Worm (Caenorhabditis elegans) whole organism, L1 larva: Measurements from ENCODE around the gene nhr-256.

Source experiments
- C04F5.9 ChIP-seq: sonication (generic microtip); optimal IDR thresholded peaks from 2 replicates; lab custom pipeline; 2016; ENCODE audit warnings: missing genetic modification characterization, missing compliant biosample characterization
- C16A3.4 ChIP-seq: fragments of 150-350 bp; optimal IDR thresholded peaks from 2 replicates; lab custom pipeline; 2014; ENCODE audit warnings: missing biosample characterization, missing genetic modification characterization
- F16B12.6 ChIP-seq: fragments of 150-350 bp; optimal IDR thresholded peaks from 2 replicates; lab custom pipeline; 2014; ENCODE audit warnings: missing biosample characterization, missing genetic modification characterization
- aha-1 ChIP-seq: fragments of 150-350 bp; optimal IDR thresholded peaks from 2 replicates; lab custom pipeline; 2014; ENCODE audit warnings: missing biosample characterization, missing genetic modification characterization
- alr-1 ChIP-seq: fragments of 200-800 bp; sonication (Bioruptor generic); optimal IDR thresholded peaks from 2 replicates; lab custom pipeline; 2018; ENCODE audit warnings: borderline replicate concordance, mild to moderate bottlenecking, missing genetic modification characterization, missing compliant biosample characterization
- blmp-1 ChIP-seq: fragments of 150-350 bp; optimal IDR thresholded peaks from 2 replicates; lab custom pipeline; 2014; ENCODE audit warnings: missing biosample characterization, missing genetic modification characterization
- ceh-63 ChIP-seq: fragments of 200-800 bp; sonication (Bioruptor generic); optimal IDR thresholded peaks from 2 replicates; lab custom pipeline; 2018; ENCODE audit warnings: mild to moderate bottlenecking, missing genetic modification characterization, missing compliant biosample characterization
- ces-1 ChIP-seq: fragments of 150-350 bp; optimal IDR thresholded peaks from 2 replicates; lab custom pipeline; 2014; ENCODE audit warnings: missing biosample characterization, missing genetic modification reagents, missing genetic modification characterization
- dpl-1 ChIP-seq, 3 experiments: fragments of 150-350 bp in 2 of 3; sonication (generic microtip) in 1 of 3; optimal IDR thresholded peaks; 2 replicates each; lab custom pipeline; 2014 to 2017; ENCODE audit warnings: missing biosample characterization in 3 of 3, missing genetic modification characterization in 3 of 3, missing genetic modification reagents in 3 of 3
- dsc-1 ChIP-seq: sonication (generic microtip); optimal IDR thresholded peaks from 2 replicates; lab custom pipeline; 2016; ENCODE audit warnings: mild to moderate bottlenecking, missing genetic modification characterization, missing compliant biosample characterization
- efl-1 ChIP-seq, 4 experiments: fragments of 150-350 bp; optimal IDR thresholded peaks in 3 of 4; peaks in 1 of 4; 1 replicate in 1 of 4; 2 replicates in 3 of 4; lab custom pipeline; 2014; ENCODE audit warnings: missing biosample characterization in 2 of 4, missing genetic modification characterization in 2 of 4, missing genetic modification reagents in 2 of 4
- egl-27 ChIP-seq, 2 experiments: fragments of 150-350 bp in 1 of 2; sonication (generic microtip); optimal IDR thresholded peaks; 3 replicates each; lab custom pipeline; 2017 to 2018; ENCODE audit warnings: missing biosample characterization in 2 of 2, missing genetic modification characterization in 2 of 2, missing genetic modification reagents in 2 of 2
- elt-2 ChIP-seq: sonication (generic microtip); optimal IDR thresholded peaks from 2 replicates; lab custom pipeline; 2016; ENCODE audit warnings: missing genetic modification characterization, mild to moderate bottlenecking, inconsistent platforms, missing compliant biosample characterization, missing genetic modification reagents
- elt-3 ChIP-seq, 6 experiments: fragments of 150-350 bp in 1 of 6; sonication (generic microtip); optimal IDR thresholded peaks; 2 replicates each; lab custom pipeline; 2017 to 2018; ENCODE audit warnings: missing biosample characterization in 6 of 6, missing genetic modification characterization in 6 of 6, inconsistent platforms in 1 of 6
- ets-5 ChIP-seq: fragments of 200-800 bp; sonication (Bioruptor generic); IDR thresholded peaks from 2 replicates; pipeline ENCODE4 v1.3.6; 2022; ENCODE audit warnings: missing genetic modification characterization, missing compliant biosample characterization
- fkh-10 ChIP-seq: sonication (generic microtip); optimal IDR thresholded peaks from 2 replicates; lab custom pipeline; 2017; ENCODE audit warnings: missing biosample characterization, missing genetic modification reagents, missing genetic modification characterization
- fkh-4 ChIP-seq: sonication (generic microtip); optimal IDR thresholded peaks from 2 replicates; lab custom pipeline; 2016; ENCODE audit warnings: missing compliant biosample characterization, missing genetic modification characterization, borderline replicate concordance
- fos-1 ChIP-seq: fragments of 150-350 bp; optimal IDR thresholded peaks from 2 replicates; lab custom pipeline; 2014; ENCODE audit warnings: missing biosample characterization, missing genetic modification characterization
- grh-1 ChIP-seq: fragments of 200-800 bp; sonication (Bioruptor generic); IDR thresholded peaks from 2 replicates; pipeline ENCODE4 v1.3.6; 2022; ENCODE audit warnings: missing genetic modification reagents, missing genetic modification characterization, missing compliant biosample characterization
- hpl-2 ChIP-seq: fragments of 150-350 bp; optimal IDR thresholded peaks from 2 replicates; lab custom pipeline; 2014; ENCODE audit warnings: missing biosample characterization, missing genetic modification reagents, missing genetic modification characterization
- isw-1 ChIP-seq: fragments of 200-800 bp; sonication (Bioruptor generic); IDR thresholded peaks from 2 replicates; pipeline ENCODE4 v1.3.6; 2022; ENCODE audit warnings: missing genetic modification characterization, missing compliant biosample characterization
- lin-13 ChIP-seq: fragments of 150-350 bp; optimal IDR thresholded peaks from 2 replicates; lab custom pipeline; 2014; ENCODE audit warnings: missing biosample characterization, missing genetic modification reagents, missing genetic modification characterization
- lin-14 ChIP-seq: fragments of 200-800 bp; sonication (Bioruptor generic); optimal IDR thresholded peaks from 2 replicates; lab custom pipeline; 2018; ENCODE audit warnings: mild to moderate bottlenecking, missing genetic modification characterization, moderate library complexity, missing compliant biosample characterization
- lin-15B ChIP-seq: fragments of 150-350 bp; sonication (generic microtip); optimal IDR thresholded peaks from 3 replicates; lab custom pipeline; 2014; ENCODE audit warnings: missing biosample characterization, missing genetic modification characterization
- lin-35 ChIP-seq, 2 experiments: fragments of 150-350 bp; optimal IDR thresholded peaks; 2 replicates each; lab custom pipeline; 2014; ENCODE audit warnings: missing biosample characterization in 2 of 2, missing genetic modification characterization in 2 of 2, missing genetic modification reagents in 2 of 2
- lir-3 ChIP-seq: sonication (generic microtip); optimal IDR thresholded peaks from 2 replicates; lab custom pipeline; 2016; ENCODE audit warnings: mild to moderate bottlenecking, missing genetic modification characterization, moderate library complexity, missing compliant biosample characterization; ENCODE audit not compliant: poor library complexity
- mdl-1 ChIP-seq, 2 experiments: fragments of 150-350 bp; optimal IDR thresholded peaks; 2 replicates each; lab custom pipeline; 2014 to 2017; ENCODE audit warnings: missing biosample characterization in 2 of 2, missing genetic modification characterization in 2 of 2, inconsistent platforms in 1 of 2
- nhr-12 ChIP-seq: sonication (generic microtip); optimal IDR thresholded peaks from 2 replicates; lab custom pipeline; 2017; ENCODE audit warnings: missing biosample characterization, missing genetic modification characterization
- nhr-19 ChIP-seq: fragments of 200-800 bp; sonication (Bioruptor generic); conservative IDR thresholded peaks from 2 replicates; pipeline ENCODE4 v1.3.6; 2022; ENCODE audit warnings: missing genetic modification characterization, missing compliant biosample characterization
- nhr-20 ChIP-seq: sonication (generic microtip); optimal IDR thresholded peaks from 2 replicates; lab custom pipeline; 2016; ENCODE audit warnings: mild to moderate bottlenecking, missing genetic modification characterization, missing compliant biosample characterization
- nhr-47 ChIP-seq: sonication (generic microtip); optimal IDR thresholded peaks from 2 replicates; lab custom pipeline; 2016; ENCODE audit warnings: mild to moderate bottlenecking, missing genetic modification characterization, moderate library complexity, missing compliant biosample characterization
- nhr-71 ChIP-seq: sonication (generic microtip); optimal IDR thresholded peaks from 2 replicates; lab custom pipeline; 2016; ENCODE audit warnings: mild to moderate bottlenecking, missing genetic modification characterization, moderate library complexity, missing compliant biosample characterization
- nhr-85 ChIP-seq: sonication (generic microtip); peaks from one replicate; lab custom pipeline; 2016; ENCODE audit warnings: missing genetic modification characterization, inconsistent platforms, missing compliant biosample characterization
- pax-3 ChIP-seq: fragments of 200-800 bp; sonication (Bioruptor generic); optimal IDR thresholded peaks from 2 replicates; lab custom pipeline; 2018; ENCODE audit warnings: mild to moderate bottlenecking, missing genetic modification characterization, moderate library complexity, missing compliant biosample characterization
- skn-1 ChIP-seq: fragments of 150-350 bp; optimal IDR thresholded peaks from 2 replicates; lab custom pipeline; 2014; ENCODE audit warnings: missing biosample characterization, missing genetic modification characterization
- snu-23 ChIP-seq: sonication (generic microtip); optimal IDR thresholded peaks from 2 replicates; lab custom pipeline; 2016; ENCODE audit warnings: missing genetic modification characterization, missing compliant biosample characterization
- sptf-1 ChIP-seq: fragments of 150-350 bp; optimal IDR thresholded peaks from 2 replicates; lab custom pipeline; 2014; ENCODE audit warnings: missing biosample characterization, missing genetic modification characterization
- sup-37 ChIP-seq: fragments of 200-800 bp; sonication (Bioruptor generic); optimal IDR thresholded peaks from 2 replicates; lab custom pipeline; 2018; ENCODE audit warnings: mild to moderate bottlenecking, missing genetic modification characterization, missing compliant biosample characterization
- unc-130 ChIP-seq: fragments of 150-350 bp; optimal IDR thresholded peaks from 2 replicates; lab custom pipeline; 2017; ENCODE audit warnings: missing biosample characterization, missing genetic modification characterization, inconsistent platforms
- unc-62 ChIP-seq: fragments of 150-350 bp; optimal IDR thresholded peaks from 2 replicates; lab custom pipeline; 2014; ENCODE audit warnings: missing biosample characterization, missing genetic modification reagents, missing genetic modification characterization
- xbp-1 ChIP-seq: sonication (generic microtip); optimal IDR thresholded peaks from 2 replicates; lab custom pipeline; 2016; ENCODE audit warnings: missing genetic modification characterization, missing compliant biosample characterization
- zag-1 ChIP-seq: fragments of 150-350 bp; optimal IDR thresholded peaks from 2 replicates; lab custom pipeline; 2014; ENCODE audit warnings: missing biosample characterization, missing genetic modification characterization
- zip-4 ChIP-seq: fragments of 200-800 bp; sonication (Bioruptor generic); optimal IDR thresholded peaks from 2 replicates; lab custom pipeline; 2018; ENCODE audit warnings: mild to moderate bottlenecking, missing genetic modification characterization, moderate library complexity, missing compliant biosample characterization
- ztf-11 ChIP-seq, 2 experiments: sonication (generic microtip); optimal IDR thresholded peaks; 2 replicates each; lab custom pipeline; 2016 to 2017; ENCODE audit warnings: missing genetic modification characterization in 2 of 2, missing biosample characterization in 1 of 2, missing compliant biosample characterization in 1 of 2
- ztf-4 ChIP-seq: fragments of 150-350 bp; optimal IDR thresholded peaks from 2 replicates; lab custom pipeline; 2014; ENCODE audit warnings: missing biosample characterization, missing genetic modification characterization

nhr-256 gene

ce11 chrV:1767427-1767826 is 23.9 kb downstream of the nhr-256 start:
- peak; percentile 78 for TF ChIP-seq blmp-1 (tag; lab: Kevin White, UChicago)
- TF ChIP-seq efl-1 (optimal IDR thresholded peaks at IDR 0.05; lab: Kevin White, UChicago), result no peak
- TF ChIP-seq efl-1 (GFP tag; optimal IDR thresholded peaks at IDR 0.05 in 1 of 2; lab: Kevin White, UChicago), result peak in 1 of 2 experiments; percentile 70
- TF ChIP-seq elt-3 (tag; optimal IDR thresholded peaks at IDR 0.05; lab: Kevin White, UChicago), result peak in 1 of 6 experiments; percentile 35
- no peak for TF ChIP-seq nhr-12 (tag; lab: Kevin White, UChicago)

DNA sequence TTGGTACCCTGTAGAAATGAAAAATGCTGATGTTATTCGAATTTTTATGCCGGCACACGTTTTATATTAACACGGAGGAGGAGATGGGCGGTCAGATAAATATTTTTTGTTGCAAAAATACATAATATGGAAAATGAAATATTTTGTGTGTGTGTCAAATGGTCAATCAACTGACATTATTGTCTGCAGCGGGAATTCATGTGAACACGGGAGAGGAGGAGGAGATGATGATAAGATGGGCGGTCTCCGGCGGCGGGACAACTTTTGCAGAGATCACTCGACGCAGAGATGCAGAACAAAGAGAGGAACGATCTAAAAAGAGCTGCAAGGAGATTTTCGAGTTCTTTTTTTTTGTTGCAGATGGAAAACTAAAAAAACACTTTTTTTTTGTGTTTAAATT is 28.2 kb downstream of the nhr-256 start, which contains the start of gene dhs-13:
dhs-13 (minus strand) TSS at position 8 of the 400 bp plus-strand sequence.
- TF ChIP-seq C16A3.4 (tag; lab: Kevin White, UChicago), result peak; percentile 11
- peak in 1 of 2 experiments; percentile 41 for TF ChIP-seq lin-35 (GFP tag; optimal IDR thresholded peaks at IDR 0.05; lab: Kevin White, UChicago)
- TF ChIP-seq snu-23 (GFP tag; lab: Kevin White, UChicago), result peak; percentile 54
- TF ChIP-seq nhr-20, result peak; percentile 55
- TF ChIP-seq nhr-71, result peak; percentile 49
- TF ChIP-seq mdl-1 (tag; optimal IDR thresholded peaks at IDR 0.05; lab: Kevin White, UChicago), result peak in 1 of 2 experiments; percentile 39
- peak; percentile 17 for TF ChIP-seq skn-1
- TF ChIP-seq sup-37 (GFP tag; lab: Kevin White, UChicago), result no peak
- TF ChIP-seq C04F5.9, result no peak
- TF ChIP-seq unc-130, result peak; percentile 41
- TF ChIP-seq blmp-1 (tag; lab: Kevin White, UChicago), result peak; percentile 43
- no peak for TF ChIP-seq fkh-10
- TF ChIP-seq lin-14 (GFP tag; lab: Kevin White, UChicago), result peak; percentile 90
- TF ChIP-seq elt-2 (tag; lab: Kevin White, UChicago), result peak; percentile 14
- TF ChIP-seq dpl-1 (GFP tag; optimal IDR thresholded peaks at IDR 0.05; lab: Kevin White, UChicago), result peak in 1 of 3 experiments; percentile 6
- TF ChIP-seq nhr-85 (tag; lab: Kevin White, UChicago), result peak; percentile 70
- TF ChIP-seq nhr-12 (tag; lab: Kevin White, UChicago), result no peak

DNA sequence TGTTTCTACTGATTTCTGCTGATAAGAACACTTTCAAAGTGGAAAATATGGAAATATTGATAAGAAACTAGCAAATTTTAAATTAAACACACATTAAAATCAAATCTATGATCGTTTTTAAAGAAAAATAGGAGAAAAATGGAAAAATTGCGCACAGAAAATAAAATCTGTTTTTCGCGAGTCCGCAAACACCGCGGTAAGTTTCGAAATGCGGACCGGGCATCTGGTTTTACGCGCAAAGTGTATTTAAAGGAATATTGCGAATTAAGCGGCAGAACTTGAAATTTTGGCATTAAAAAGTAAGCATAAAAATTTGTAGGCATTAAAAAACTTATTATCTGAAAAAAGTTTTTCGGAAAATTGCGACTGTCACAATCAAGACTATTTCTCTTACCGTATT is 29.5 kb downstream of the nhr-256 start:
- TF ChIP-seq ces-1 (GFP tag; lab: Kevin White, UChicago) (no peak), isw-1 (GFP tag; lab: Robert Waterston, UW) (no peak), aha-1 (tag; lab: Kevin White, UChicago) (no peak), ztf-11 (tag; optimal IDR thresholded peaks at IDR 0.05; lab: Kevin White, UChicago) (no peak), zip-4 (GFP tag; lab: Kevin White, UChicago) (no peak), fkh-4 (tag; lab: Kevin White, UChicago) (no peak), pax-3 (tag; lab: Kevin White, UChicago) (no peak), nhr-20 (no peak), elt-3 (tag; optimal IDR thresholded peaks at IDR 0.05; lab: Kevin White, UChicago) (no peak), sptf-1 (no peak), lin-13 (GFP tag; lab: Kevin White, UChicago) (no peak), xbp-1 (tag; lab: Kevin White, UChicago) (no peak), alr-1 (no peak), nhr-47 (tag; lab: Kevin White, UChicago) (no peak), egl-27 (tag; optimal IDR thresholded peaks at IDR 0.05; lab: Kevin White, UChicago) (no peak), unc-62 (GFP tag; lab: Kevin White, UChicago) (no peak), nhr-85 (tag; lab: Kevin White, UChicago) (no peak), dsc-1 (tag; lab: Kevin White, UChicago) (no peak), nhr-19 (GFP tag; lab: Robert Waterston, UW) (no peak), fos-1 (tag; lab: Kevin White, UChicago) (no peak), sup-37 (GFP tag; lab: Kevin White, UChicago) (no peak), elt-2 (tag; lab: Kevin White, UChicago) (no peak), lir-3 (tag; lab: Kevin White, UChicago) (no peak), ets-5 (GFP tag; lab: Robert Waterston, UW) (no peak), ceh-63 (no peak), ztf-4 (tag; lab: Kevin White, UChicago) (no peak), zag-1 (tag; lab: Kevin White, UChicago) (no peak), C16A3.4 (tag; lab: Kevin White, UChicago) (no peak), hpl-2 (no peak), F16B12.6 (tag; lab: Kevin White, UChicago) (peak; percentile 83), nhr-71 (peak; percentile 11), grh-1 (GFP tag; lab: Robert Waterston, UW) (no peak), efl-1 (optimal IDR thresholded peaks at IDR 0.05; lab: Kevin White, UChicago) (peak; percentile 11 to 30), efl-1 (GFP tag; optimal IDR thresholded peaks at IDR 0.05 in 1 of 2; lab: Kevin White, UChicago) (peak; percentile 37 to 94), C04F5.9 (no peak), blmp-1 (tag; lab: Kevin White, UChicago) (no peak), unc-130 (peak; percentile 11), lin-15B (no peak), skn-1 (no peak)
